Fruit fly (Drosophila melanogaster) whole organism, embryonic: ENCODE measurements around the gene CG8925.
A peak's percentile ranks its signal among the peaks of the same experiment; 100 is the strongest.

ENCODE experiments used
- Aef1 ChIP-seq: fragments of 200-800 bp; sonication (Bioruptor generic); IDR thresholded peaks from 3 replicates; pipeline ENCODE4 v1.3.6; 2022; ENCODE audit warnings: missing biosample characterization, missing genetic modification characterization
- CG10147 ChIP-seq: fragments of 200-800 bp; sonication (Bioruptor generic); optimal IDR thresholded peaks from 2 replicates; lab custom pipeline; 2019; ENCODE audit warnings: missing biosample characterization, mild to moderate bottlenecking, missing genetic modification characterization, moderate library complexity
- CG10274 ChIP-seq: fragments of 200-800 bp; sonication (Bioruptor generic); optimal IDR thresholded peaks from 3 replicates; lab custom pipeline; 2017; ENCODE audit warnings: missing biosample characterization, mild to moderate bottlenecking, missing genetic modification characterization
- CG10654 ChIP-seq: fragments of 200-800 bp; sonication (Bioruptor generic); optimal IDR thresholded peaks from 2 replicates; lab custom pipeline; 2016; ENCODE audit warnings: missing biosample characterization, missing genetic modification characterization
- CG12299 ChIP-seq: fragments of 200-800 bp; sonication (Bioruptor generic); optimal IDR thresholded peaks from 2 replicates; lab custom pipeline; 2018; ENCODE audit warnings: missing biosample characterization, mild to moderate bottlenecking, missing genetic modification characterization
- CG13775 ChIP-seq: fragments of 200-800 bp; sonication (Bioruptor generic); optimal IDR thresholded peaks from 3 replicates; lab custom pipeline; 2017; ENCODE audit warnings: missing biosample characterization, mild to moderate bottlenecking, missing genetic modification characterization
- CG15269 ChIP-seq: fragments of 200-800 bp; sonication (Bioruptor generic); optimal IDR thresholded peaks from 2 replicates; lab custom pipeline; 2018; ENCODE audit warnings: missing biosample characterization, mild to moderate bottlenecking, missing genetic modification characterization, moderate library complexity
- CG16813 ChIP-seq: fragments of 200-800 bp; sonication (Bioruptor generic); IDR thresholded peaks from 3 replicates; pipeline ENCODE4 v1.3.6; 2022; ENCODE audit warnings: missing biosample characterization, missing genetic modification characterization; ENCODE audit not compliant: partially characterized antibody
- CG18011 ChIP-seq: fragments of 200-800 bp; sonication (Bioruptor generic); optimal IDR thresholded peaks from 2 replicates; lab custom pipeline; 2017; ENCODE audit warnings: missing biosample characterization, missing genetic modification characterization, mild to moderate bottlenecking, moderate library complexity, missing genotype
- CG18262 ChIP-seq: fragments of 200-800 bp; optimal IDR thresholded peaks from 3 replicates; lab custom pipeline; 2019; ENCODE audit warnings: missing biosample characterization, mild to moderate bottlenecking, missing genetic modification characterization, moderate library complexity
- CG18476 ChIP-seq: fragments of 200-800 bp; sonication (Bioruptor generic); optimal IDR thresholded peaks from 2 replicates; lab custom pipeline; 2016; ENCODE audit warnings: missing biosample characterization, mild to moderate bottlenecking, missing genetic modification characterization
- CG2120 ChIP-seq: fragments of 200-800 bp; sonication (Bioruptor generic); optimal IDR thresholded peaks from 3 replicates; lab custom pipeline; 2016; ENCODE audit warnings: missing biosample characterization, missing genetic modification characterization
- CG2678 ChIP-seq: fragments of 200-800 bp; sonication (Bioruptor generic); optimal IDR thresholded peaks from 3 replicates; lab custom pipeline; 2019; ENCODE audit warnings: missing biosample characterization, mild to moderate bottlenecking, missing genetic modification characterization, moderate library complexity
- CG4360 ChIP-seq: fragments of 200-800 bp; sonication (Bioruptor generic); IDR thresholded peaks from 2 replicates; pipeline ENCODE4 v1.3.6; 2022; ENCODE audit warnings: missing biosample characterization, missing genetic modification characterization
- CG5245 ChIP-seq: fragments of 200-800 bp; sonication (Bioruptor generic); optimal IDR thresholded peaks from 3 replicates; lab custom pipeline; 2016; ENCODE audit warnings: missing biosample characterization, missing genetic modification characterization
- CG6175 ChIP-seq: fragments of 200-800 bp; sonication (Bioruptor generic); IDR thresholded peaks from 3 replicates; pipeline ENCODE4 v1.3.6; 2022; ENCODE audit warnings: missing biosample characterization, missing genetic modification characterization
- CG8089 ChIP-seq: fragments of 200-800 bp; sonication (Bioruptor generic); optimal IDR thresholded peaks from 3 replicates; lab custom pipeline; 2016; ENCODE audit warnings: missing biosample characterization, missing genetic modification characterization
- CG9437 ChIP-seq: fragments of 200-800 bp; sonication (Bioruptor generic); optimal IDR thresholded peaks from 2 replicates; lab custom pipeline; 2018; ENCODE audit warnings: missing biosample characterization, mild to moderate bottlenecking, missing genetic modification characterization
- CG9727 ChIP-seq: fragments of 200-800 bp; sonication (Bioruptor generic); optimal IDR thresholded peaks from 3 replicates; lab custom pipeline; 2017; ENCODE audit warnings: missing biosample characterization, mild to moderate bottlenecking, missing genetic modification characterization
- D19B ChIP-seq: fragments of 200-800 bp; sonication (Bioruptor generic); optimal IDR thresholded peaks from 2 replicates; lab custom pipeline; 2017; ENCODE audit warnings: missing biosample characterization, mild to moderate bottlenecking, missing genetic modification characterization
- Ets97D ChIP-seq: fragments of 200-800 bp; sonication (Bioruptor generic); optimal IDR thresholded peaks from 3 replicates; lab custom pipeline; 2016; ENCODE audit warnings: missing biosample characterization, missing genetic modification characterization
- GATAe ChIP-seq: fragments of 200-800 bp; sonication (Bioruptor generic); conservative IDR thresholded peaks from 2 replicates; pipeline ENCODE4 v1.3.6; 2022; ENCODE audit warnings: missing biosample characterization, missing genetic modification characterization
- Gsc ChIP-seq: fragments of 200-800 bp; sonication (Bioruptor generic); IDR thresholded peaks from 2 replicates; pipeline ENCODE4 v1.3.6; 2022; ENCODE audit warnings: missing biosample characterization, missing genetic modification characterization
- HLH4C ChIP-seq: fragments of 200-800 bp; sonication (Bioruptor generic); IDR thresholded peaks from 3 replicates; pipeline ENCODE4 v1.3.6; 2022; ENCODE audit warnings: missing biosample characterization, missing genetic modification characterization; ENCODE audit not compliant: partially characterized antibody
- Lhr ChIP-seq: fragments of 200-800 bp; sonication (Bioruptor generic); optimal IDR thresholded peaks from 3 replicates; lab custom pipeline; 2017; ENCODE audit warnings: mild to moderate bottlenecking, missing biosample characterization, missing genetic modification reagents, missing genetic modification characterization
- MTF-1 ChIP-seq: fragments of 200-800 bp; sonication (Bioruptor generic); optimal IDR thresholded peaks from 2 replicates; lab custom pipeline; 2018; ENCODE audit warnings: missing biosample characterization, mild to moderate bottlenecking, missing genetic modification characterization, borderline replicate concordance
- NC2α ChIP-seq: fragments of 200-800 bp; sonication (Bioruptor generic); optimal IDR thresholded peaks from 2 replicates; lab custom pipeline; 2016; ENCODE audit warnings: missing biosample characterization, missing genetic modification characterization
- Pdp1 ChIP-seq, 2 experiments: fragments of 200-800 bp; sonication (Bioruptor generic); optimal IDR thresholded peaks; 3 replicates each; lab custom pipeline; 2016; ENCODE audit warnings: missing biosample characterization in 2 of 2, missing genetic modification characterization in 2 of 2, mild to moderate bottlenecking in 1 of 2, moderate library complexity in 1 of 2
- Rfx ChIP-seq: fragments of 200-800 bp; sonication (Bioruptor generic); IDR thresholded peaks from 2 replicates; pipeline ENCODE4 v1.3.6; 2022; ENCODE audit warnings: missing biosample characterization, missing genetic modification characterization
- Six4 ChIP-seq: fragments of 200-800 bp; sonication (Bioruptor generic); optimal IDR thresholded peaks from 2 replicates; lab custom pipeline; 2016; ENCODE audit warnings: missing biosample characterization, missing genetic modification characterization
- btn ChIP-seq: fragments of 200-800 bp; sonication (Bioruptor generic); optimal IDR thresholded peaks from 2 replicates; lab custom pipeline; 2016; ENCODE audit warnings: missing biosample characterization, missing genetic modification characterization
- cwo ChIP-seq: fragments of 200-800 bp; sonication (Bioruptor generic); optimal IDR thresholded peaks from 3 replicates; lab custom pipeline; 2017; ENCODE audit warnings: missing biosample characterization, missing genetic modification characterization, mild to moderate bottlenecking, moderate library complexity, missing genetic modification reagents
- da ChIP-seq: fragments of 200-800 bp; sonication (Bioruptor generic); optimal IDR thresholded peaks from 2 replicates; lab custom pipeline; 2016; ENCODE audit warnings: missing biosample characterization, missing genetic modification characterization
- gem ChIP-seq: fragments of 200-800 bp; sonication (Bioruptor generic); optimal IDR thresholded peaks from 2 replicates; lab custom pipeline; 2019; ENCODE audit warnings: missing biosample characterization, mild to moderate bottlenecking, missing genetic modification characterization, moderate library complexity
- grau ChIP-seq: fragments of 200-800 bp; optimal IDR thresholded peaks from 3 replicates; lab custom pipeline; 2019; ENCODE audit warnings: missing biosample characterization, mild to moderate bottlenecking, missing genetic modification characterization, moderate library complexity
- hbn ChIP-seq: fragments of 200-800 bp; sonication (Bioruptor generic); IDR thresholded peaks from 2 replicates; pipeline ENCODE4 v1.3.6; 2022; ENCODE audit warnings: missing biosample characterization, missing genetic modification characterization; ENCODE audit not compliant: partially characterized antibody
- knrl ChIP-seq: fragments of 200-800 bp; sonication (Bioruptor generic); IDR thresholded peaks from 3 replicates; pipeline ENCODE4 v1.3.6; 2022; ENCODE audit warnings: missing biosample characterization, missing genetic modification characterization; ENCODE audit not compliant: partially characterized antibody
- lilli ChIP-seq: fragments of 200-800 bp; sonication (Bioruptor generic); optimal IDR thresholded peaks from 3 replicates; lab custom pipeline; 2016; ENCODE audit warnings: missing biosample characterization, missing genetic modification characterization
- nerfin-1 ChIP-seq: fragments of 200-800 bp; sonication (Bioruptor generic); optimal IDR thresholded peaks from 3 replicates; lab custom pipeline; 2019; ENCODE audit warnings: missing biosample characterization, mild to moderate bottlenecking, missing genetic modification characterization, moderate library complexity
- odd ChIP-seq: fragments of 200-800 bp; sonication (Bioruptor generic); optimal IDR thresholded peaks from 2 replicates; lab custom pipeline; 2017; ENCODE audit warnings: missing biosample characterization, mild to moderate bottlenecking, missing genetic modification characterization
- prd ChIP-seq, 3 experiments: fragments of >200 bp in 2 of 3; fragments of 200-800 bp in 1 of 3; sonication (Bioruptor generic) in 1 of 3; optimal IDR thresholded peaks in 2 of 3; IDR thresholded peaks in 1 of 3; 2 replicates in 2 of 3; 3 replicates in 1 of 3; pipeline versions ENCODE4 v1.3.6 to Lab custom; 2017 to 2022; ENCODE audit warnings: missing biosample characterization in 1 of 3, missing genetic modification characterization in 1 of 3
- pzg ChIP-seq: fragments of 200-800 bp; sonication (Bioruptor generic); optimal IDR thresholded peaks from 3 replicates; lab custom pipeline; 2018; ENCODE audit warnings: missing biosample characterization, mild to moderate bottlenecking, missing genetic modification characterization, moderate library complexity
- row ChIP-seq: fragments of 200-800 bp; sonication (Bioruptor generic); IDR thresholded peaks from 3 replicates; pipeline ENCODE4 v1.3.6; 2022; ENCODE audit warnings: missing biosample characterization, missing genetic modification characterization
- tgo ChIP-seq: fragments of 200-800 bp; sonication (Bioruptor generic); IDR thresholded peaks from 3 replicates; pipeline ENCODE4 v1.3.6; 2022; ENCODE audit warnings: missing biosample characterization, missing genetic modification characterization
- tin ChIP-seq: fragments of 200-800 bp; sonication (Bioruptor generic); optimal IDR thresholded peaks from 3 replicates; lab custom pipeline; 2016; ENCODE audit warnings: missing biosample characterization, missing genetic modification characterization
- tio ChIP-seq: fragments of 200-800 bp; sonication (Bioruptor generic); optimal IDR thresholded peaks from 2 replicates; lab custom pipeline; 2017; ENCODE audit warnings: missing biosample characterization, missing genetic modification characterization, inconsistent platforms
- yki ChIP-seq: fragments of >200 bp; optimal IDR thresholded peaks from 3 replicates; lab custom pipeline; 2018
- zen2 ChIP-seq: fragments of 200-800 bp; sonication (Bioruptor generic); IDR thresholded peaks from 3 replicates; pipeline ENCODE4 v1.3.6; 2022; ENCODE audit warnings: missing biosample characterization, missing genetic modification characterization; ENCODE audit not compliant: partially characterized antibody

Gene CG8925

DNA sequence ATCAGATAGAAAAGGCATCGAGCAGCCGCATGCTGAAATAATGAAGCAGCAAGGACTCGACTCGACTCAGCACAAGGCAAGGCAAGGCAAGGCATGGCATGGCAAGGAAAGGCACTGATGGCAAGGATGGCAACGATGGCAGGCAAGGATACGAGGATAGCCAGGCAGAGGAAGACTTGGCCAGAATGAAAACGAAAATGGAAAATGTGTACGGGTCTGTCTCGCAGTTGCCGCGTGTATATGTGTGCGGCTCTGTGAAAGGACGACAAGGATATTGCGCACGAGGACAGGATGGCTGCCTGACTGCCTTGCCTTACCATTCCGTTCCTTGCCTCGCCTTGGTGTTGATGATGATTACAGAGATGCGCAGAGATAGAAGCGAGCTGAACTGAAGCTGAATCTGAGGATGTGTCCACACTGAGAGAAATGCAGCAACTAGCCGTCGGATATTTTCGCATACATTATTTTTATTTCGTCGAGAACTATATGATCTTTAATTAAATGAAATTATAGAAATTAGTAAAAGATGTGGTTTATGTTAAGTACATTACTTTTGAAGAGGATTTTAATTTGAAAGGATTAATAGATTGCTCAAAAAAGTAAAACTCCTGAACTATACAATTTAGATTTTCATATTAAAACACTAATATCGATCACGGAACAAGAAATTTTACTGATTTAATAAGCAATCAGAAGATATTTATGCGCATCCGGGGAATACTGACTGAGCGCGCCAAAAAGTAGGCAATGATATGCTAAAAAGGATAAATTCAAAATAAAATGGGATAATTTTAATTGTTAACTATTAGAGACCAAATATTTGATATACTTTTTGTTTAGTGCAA is 42.9 kb downstream of the CG8925 start (continued):
- TF ChIP-seq Rfx (GFP tag; lab: Robert Waterston, UW) (no peak), Aef1 (GFP tag; lab: Robert Waterston, UW) (no peak), CG6175 (GFP tag; lab: Robert Waterston, UW) (no peak), Gsc (GFP tag; lab: Robert Waterston, UW) (no peak), nerfin-1 (tag; lab: Kevin White, UChicago) (no peak), row (GFP tag; lab: Robert Waterston, UW) (peak; percentile 16; the same call in 1 of the 3 replicates), pzg (GFP tag; lab: Kevin White, UChicago) (no peak), CG10274 (no peak), CG4360 (GFP tag; lab: Robert Waterston, UW) (no peak), Lhr (GFP tag; lab: Kevin White, UChicago) (no peak), odd (GFP tag; lab: Kevin White, UChicago) (peak; percentile 32), HLH4C (GFP tag; lab: Robert Waterston, UW) (no peak), CG15269 (tag; lab: Kevin White, UChicago) (peak; percentile 46), CG18262 (peak; percentile 49), D19B (GFP tag; lab: Kevin White, UChicago) (peak; percentile 6), CG2120 (GFP tag; lab: Kevin White, UChicago) (peak; percentile 62), CG9437 (peak; percentile 49), tio (GFP tag; lab: Kevin White, UChicago) (peak; percentile 55), Six4 (no peak), knrl (GFP tag; lab: Robert Waterston, UW) (no peak), zen2 (no peak), CG10147 (GFP tag; lab: Kevin White, UChicago) (peak; percentile 16), cwo (GFP tag; lab: Kevin White, UChicago) (peak; percentile 22), hbn (GFP tag; lab: Robert Waterston, UW) (no peak), CG2678 (peak; percentile 72), MTF-1 (GFP tag; lab: Kevin White, UChicago) (no peak), CG18011 (GFP tag; lab: Kevin White, UChicago) (no peak), lilli (GFP tag; lab: Kevin White, UChicago) (peak; percentile 46), tgo (no peak), prd (optimal IDR thresholded peaks at IDR 0.05; lab: Kevin White, UChicago) (no peak), prd (GFP tag; IDR thresholded peaks at IDR 0.05; lab: Robert Waterston, UW) (no peak), yki (lab: Kevin White, UChicago) (no peak), CG16813 (GFP tag; lab: Robert Waterston, UW) (no peak), NC2α (GFP tag; lab: Kevin White, UChicago) (no peak), CG10654 (GFP tag; lab: Kevin White, UChicago) (no peak), da (no peak), CG8089 (GFP tag; lab: Kevin White, UChicago) (no peak), CG9727 (GFP tag; lab: Kevin White, UChicago) (peak; percentile 62), CG18476 (GFP tag; lab: Kevin White, UChicago) (no peak), grau (tag; lab: Kevin White, UChicago) (peak; percentile 59), Ets97D (GFP tag; lab: Kevin White, UChicago) (no peak), tin (GFP tag; lab: Kevin White, UChicago) (no peak), CG5245 (GFP tag; lab: Kevin White, UChicago) (no peak), gem (tag; lab: Kevin White, UChicago) (peak; percentile 58), CG12299 (no peak), CG13775 (GFP tag; lab: Kevin White, UChicago) (peak; percentile 14), GATAe (no peak), Pdp1 (GFP tag; optimal IDR thresholded peaks at IDR 0.05; lab: Kevin White, UChicago) (peak in 1 of 2 experiments; percentile 16), btn (no peak)
